Worm (Caenorhabditis elegans): ENCODE data around the gene gldi-11.

The gldi-11 gene

ce11 chrII:4986664-4987063 is 41.1 kb upstream of the gldi-11 start:
- TF ChIP-seq ceh-20 (GFP tag; IDR thresholded peaks at IDR 0.05), result no peak
- TF ChIP-seq vab-7 (GFP tag; IDR thresholded peaks at IDR 0.05), result no peak
- no peak for TF ChIP-seq ztf-7 (tag; optimal IDR thresholded peaks at IDR 0.05)
- TF ChIP-seq madf-5 (GFP tag; IDR thresholded peaks at IDR 0.05), result no peak
- TF ChIP-seq mxl-3 (GFP tag; optimal IDR thresholded peaks at IDR 0.05), result no peak
- no peak for TF ChIP-seq unc-62 (GFP tag; optimal IDR thresholded peaks at IDR 0.05 in 1 of 2)
- no peak for TF ChIP-seq unc-62 (tag; optimal IDR thresholded peaks at IDR 0.05)
- TF ChIP-seq ama-1 (optimal IDR thresholded peaks at IDR 0.05), result no peak
- no peak for TF ChIP-seq zip-2 (tag; optimal IDR thresholded peaks at IDR 0.05)
- no peak for TF ChIP-seq nhr-11 (tag; optimal IDR thresholded peaks at IDR 0.05)
- TF ChIP-seq nhr-6 (tag; optimal IDR thresholded peaks at IDR 0.05), result no peak
- no peak for TF ChIP-seq lin-38 (GFP tag; IDR thresholded peaks at IDR 0.05)
- no peak for TF ChIP-seq fkh-10 (GFP tag; optimal IDR thresholded peaks at IDR 0.05)
- TF ChIP-seq daf-19 (GFP tag; conservative IDR thresholded peaks at IDR 0.05), result no peak
- no peak for TF ChIP-seq zip-11 (GFP tag; IDR thresholded peaks at IDR 0.05)
- TF ChIP-seq nhr-76 (tag; optimal IDR thresholded peaks at IDR 0.05), result no peak
- TF ChIP-seq lin-29 (GFP tag; IDR thresholded peaks at IDR 0.05), result no peak
- TF ChIP-seq nhr-25 (tag; optimal IDR thresholded peaks at IDR 0.05; ENCODE audit: borderline replicate concordance, insufficient read depth), result no peak
- no peak for TF ChIP-seq Y48G9A.11 (GFP tag; IDR thresholded peaks at IDR 0.05)
- no peak for TF ChIP-seq D1046.2 (GFP tag; IDR thresholded peaks at IDR 0.05)

DNA sequence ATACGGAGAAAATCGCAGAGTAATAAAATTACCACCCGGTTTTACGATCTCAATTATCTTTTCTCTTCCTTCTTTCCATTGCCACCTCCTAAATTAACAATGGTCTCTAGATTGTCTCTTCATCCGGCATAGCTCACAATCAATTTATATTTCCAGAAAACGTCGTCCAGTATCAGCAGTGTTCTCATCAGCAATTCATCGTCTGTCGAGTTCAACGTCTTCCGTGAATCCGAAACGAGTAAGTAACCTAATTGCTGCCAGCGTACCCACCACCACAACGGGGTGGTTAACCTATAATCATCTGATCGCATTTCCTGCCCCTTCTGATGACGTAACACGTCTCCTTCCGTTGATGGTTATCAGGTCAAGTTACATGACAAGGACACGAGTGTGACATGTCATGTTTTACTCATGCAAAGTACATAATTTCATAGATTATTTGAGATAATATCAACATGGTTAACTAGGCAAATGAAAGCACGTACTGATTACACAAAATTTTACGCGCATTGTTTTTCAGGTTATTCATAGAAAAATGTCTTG is 40.4 kb upstream of the gldi-11 start:
- TF ChIP-seq ama-1 (optimal IDR thresholded peaks at IDR 0.05) (no peak), unc-62 (GFP tag; optimal IDR thresholded peaks at IDR 0.05 in 1 of 2) (peak in 1 of 2 experiments; percentile 95), unc-62 (tag; optimal IDR thresholded peaks at IDR 0.05) (no peak), dmd-6 (GFP tag; IDR thresholded peaks at IDR 0.05) (peak; percentile 29; the same call in 1 of the 2 replicates), hlh-30 (tag; optimal IDR thresholded peaks at IDR 0.05; ENCODE audit: insufficient read depth) (peak; percentile 63)

ce11 chrII:4984151-4984550 is 38.6 kb upstream of the gldi-11 start:
- no peak for TF ChIP-seq daf-16 (GFP tag; optimal IDR thresholded peaks at IDR 0.05)
- peak; percentile 45 for TF ChIP-seq daf-16 (tag; optimal IDR thresholded peaks at IDR 0.05)
- peak; percentile 15 for TF ChIP-seq pqm-1 (tag; optimal IDR thresholded peaks at IDR 0.05)
- TF ChIP-seq ceh-44 (GFP tag; IDR thresholded peaks at IDR 0.05), result no peak
- TF ChIP-seq mdl-1 (tag; optimal IDR thresholded peaks at IDR 0.05), result no peak

DNA sequence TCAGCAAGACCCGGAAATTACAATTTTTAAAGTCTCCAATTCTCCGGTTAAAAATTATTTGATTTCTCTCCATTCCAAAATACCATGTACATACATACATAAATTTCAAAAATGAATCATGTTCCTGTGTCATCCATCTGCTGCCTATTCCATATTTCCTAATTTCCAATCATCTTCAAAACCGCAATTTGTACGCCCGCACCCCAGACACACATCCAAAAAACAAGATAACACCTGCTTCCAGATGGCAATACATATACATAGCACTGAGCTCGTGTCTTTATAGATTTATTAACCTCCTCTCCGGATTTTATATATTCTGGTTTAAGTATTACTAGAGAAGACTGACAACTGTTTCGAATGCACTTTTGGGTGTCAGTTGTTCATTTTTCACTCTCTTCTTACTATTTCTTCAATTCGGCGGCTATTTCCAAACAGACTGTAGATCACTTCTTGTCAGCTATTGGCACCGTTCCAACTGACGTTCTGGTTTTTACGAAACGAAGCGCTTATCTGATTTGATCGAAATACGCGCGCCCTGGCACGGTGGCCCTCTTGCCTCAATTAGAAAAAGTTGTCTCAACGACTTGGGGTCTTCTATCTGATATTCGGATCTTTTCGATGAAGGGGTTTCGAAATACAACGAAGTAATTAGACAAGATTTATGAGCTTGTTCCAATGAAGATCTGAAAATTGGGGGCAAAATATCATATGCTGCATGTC is 36.3 kb upstream of the gldi-11 start:
- TF ChIP-seq aha-1 (tag) (peak; percentile 40), ama-1 (optimal IDR thresholded peaks at IDR 0.05) (no peak)

DNA sequence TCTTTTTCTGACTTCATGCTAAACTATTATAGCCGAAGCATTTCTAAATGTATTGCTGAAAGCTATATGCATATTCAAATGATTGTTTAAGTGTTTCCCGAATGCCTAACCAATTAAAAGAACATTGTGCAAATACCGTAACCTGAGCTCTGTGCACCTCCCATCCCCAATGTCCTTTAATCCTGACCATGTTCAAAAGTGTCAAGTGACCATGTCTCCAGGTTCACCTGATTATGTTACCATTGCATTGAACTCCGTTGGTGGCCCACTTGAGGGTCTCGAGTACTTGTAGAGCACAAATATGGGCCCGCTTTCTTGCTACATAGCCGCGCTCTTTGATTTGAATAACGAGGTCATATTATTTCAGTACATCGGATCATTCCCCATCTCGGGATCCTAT is 29.7 kb upstream of the gldi-11 start:
- TF ChIP-seq duxl-1 (tag; optimal IDR thresholded peaks at IDR 0.05; ENCODE audit: poor library complexity) (no peak), set-16 (GFP tag; IDR thresholded peaks at IDR 0.05) (no peak), lin-38 (GFP tag; IDR thresholded peaks at IDR 0.05) (no peak), nhr-25 (tag; optimal IDR thresholded peaks at IDR 0.05; ENCODE audit: borderline replicate concordance, insufficient read depth) (no peak), ceh-82 (tag; optimal IDR thresholded peaks at IDR 0.05) (no peak), egl-43 (GFP tag; IDR thresholded peaks at IDR 0.05) (no peak), daf-19 (GFP tag; conservative IDR thresholded peaks at IDR 0.05) (no peak), nhr-102 (tag; optimal IDR thresholded peaks at IDR 0.05) (no peak)
